Worm (Caenorhabditis elegans) whole organism, late embryonic: ENCODE data around the gene Y79H2A.12.

Experiments
- K09A11.1 ChIP-seq: sonication (generic microtip); optimal IDR thresholded peaks from 2 replicates; lab custom pipeline; 2017; ENCODE audit warnings: antibody characterized with exemption, mild to moderate bottlenecking, missing genetic modification characterization, missing compliant biosample characterization; ENCODE audit not compliant: insufficient read depth
- ama-1 ChIP-seq: fragments of 150-350 bp; optimal IDR thresholded peaks from 2 replicates; lab custom pipeline; 2014
- ceh-22 ChIP-seq: sonication (generic microtip); optimal IDR thresholded peaks from 2 replicates; lab custom pipeline; 2017; ENCODE audit warnings: missing biosample characterization, missing genetic modification characterization

DNA sequence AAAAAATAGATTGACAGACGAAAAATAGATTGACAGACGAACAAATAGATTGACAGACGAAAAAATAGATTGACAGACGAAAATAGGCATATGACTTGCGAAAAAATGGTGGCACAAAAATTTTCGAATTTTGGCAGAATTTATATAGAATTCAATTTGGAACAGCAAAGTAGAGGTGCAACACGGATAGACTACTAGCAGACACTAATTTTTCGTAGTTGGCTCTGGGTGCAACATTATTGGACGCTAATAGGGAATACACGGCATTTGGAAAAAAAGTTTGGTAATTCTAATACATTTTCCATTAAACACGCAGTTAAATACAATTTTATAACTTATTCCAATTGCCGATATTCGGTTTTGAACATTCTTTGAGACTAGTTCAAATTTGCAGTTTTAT lies 19.3 kb downstream of the Y79H2A.12 start:
- TF ChIP-seq ceh-22 (tag; lab: Kevin White, UChicago) (no peak), ama-1 (no peak), K09A11.1 (no peak)
